Worm (Caenorhabditis elegans) whole organism, L1 larva: Measurements from ENCODE around the gene AH9.4.

Source experiments
- C34B4.2 ChIP-seq: sonication (generic microtip); optimal IDR thresholded peaks from 2 replicates; lab custom pipeline; 2017; ENCODE audit warnings: mild to moderate bottlenecking, missing genetic modification characterization, missing compliant biosample characterization
- F16B12.6 ChIP-seq: fragments of 150-350 bp; optimal IDR thresholded peaks from 2 replicates; lab custom pipeline; 2014; ENCODE audit warnings: missing biosample characterization, missing genetic modification characterization
- Y116A8C.19 ChIP-seq: sonication (generic microtip); optimal IDR thresholded peaks from 2 replicates; lab custom pipeline; 2016; ENCODE audit warnings: missing compliant biosample characterization, missing genetic modification characterization, borderline replicate concordance
- aha-1 ChIP-seq: fragments of 150-350 bp; optimal IDR thresholded peaks from 2 replicates; lab custom pipeline; 2014; ENCODE audit warnings: missing biosample characterization, missing genetic modification characterization
- alr-1 ChIP-seq: fragments of 200-800 bp; sonication (Bioruptor generic); optimal IDR thresholded peaks from 2 replicates; lab custom pipeline; 2018; ENCODE audit warnings: borderline replicate concordance, mild to moderate bottlenecking, missing genetic modification characterization, missing compliant biosample characterization
- aly-2 ChIP-seq: fragments of 150-350 bp; optimal IDR thresholded peaks from 2 replicates; lab custom pipeline; 2014; ENCODE audit warnings: missing biosample characterization, missing genetic modification characterization
- ceh-63 ChIP-seq: fragments of 200-800 bp; sonication (Bioruptor generic); optimal IDR thresholded peaks from 2 replicates; lab custom pipeline; 2018; ENCODE audit warnings: mild to moderate bottlenecking, missing genetic modification characterization, missing compliant biosample characterization
- ceh-8 ChIP-seq: fragments of 200-800 bp; sonication (Bioruptor generic); optimal IDR thresholded peaks from 2 replicates; lab custom pipeline; 2018; ENCODE audit warnings: mild to moderate bottlenecking, missing genetic modification characterization, moderate library complexity, missing compliant biosample characterization
- ceh-90 ChIP-seq: sonication (generic microtip); optimal IDR thresholded peaks from 2 replicates; lab custom pipeline; 2016; ENCODE audit warnings: missing genetic modification characterization, missing compliant biosample characterization
- dpl-1 ChIP-seq, 3 experiments: fragments of 150-350 bp in 2 of 3; sonication (generic microtip) in 1 of 3; optimal IDR thresholded peaks; 2 replicates each; lab custom pipeline; 2014 to 2017; ENCODE audit warnings: missing biosample characterization in 3 of 3, missing genetic modification characterization in 3 of 3, missing genetic modification reagents in 3 of 3
- dsc-1 ChIP-seq: sonication (generic microtip); optimal IDR thresholded peaks from 2 replicates; lab custom pipeline; 2016; ENCODE audit warnings: mild to moderate bottlenecking, missing genetic modification characterization, missing compliant biosample characterization
- efl-1 ChIP-seq, 4 experiments: fragments of 150-350 bp; optimal IDR thresholded peaks in 3 of 4; peaks in 1 of 4; 1 replicate in 1 of 4; 2 replicates in 3 of 4; lab custom pipeline; 2014; ENCODE audit warnings: missing biosample characterization in 2 of 4, missing genetic modification characterization in 2 of 4, missing genetic modification reagents in 2 of 4
- egl-13 ChIP-seq: sonication (generic microtip); optimal IDR thresholded peaks from 2 replicates; lab custom pipeline; 2016; ENCODE audit warnings: missing genotype, missing genetic modification reagents, missing genetic modification characterization, missing compliant biosample characterization
- egl-27 ChIP-seq, 2 experiments: fragments of 150-350 bp in 1 of 2; sonication (generic microtip); optimal IDR thresholded peaks; 3 replicates each; lab custom pipeline; 2017 to 2018; ENCODE audit warnings: missing biosample characterization in 2 of 2, missing genetic modification characterization in 2 of 2, missing genetic modification reagents in 2 of 2
- elt-2 ChIP-seq: sonication (generic microtip); optimal IDR thresholded peaks from 2 replicates; lab custom pipeline; 2016; ENCODE audit warnings: missing genetic modification characterization, mild to moderate bottlenecking, inconsistent platforms, missing compliant biosample characterization, missing genetic modification reagents
- elt-3 ChIP-seq, 6 experiments: fragments of 150-350 bp in 1 of 6; sonication (generic microtip); optimal IDR thresholded peaks; 2 replicates each; lab custom pipeline; 2017 to 2018; ENCODE audit warnings: missing biosample characterization in 6 of 6, missing genetic modification characterization in 6 of 6, inconsistent platforms in 1 of 6
- fkh-10 ChIP-seq: sonication (generic microtip); optimal IDR thresholded peaks from 2 replicates; lab custom pipeline; 2017; ENCODE audit warnings: missing biosample characterization, missing genetic modification reagents, missing genetic modification characterization
- fkh-8 ChIP-seq: sonication (generic microtip); optimal IDR thresholded peaks from 2 replicates; lab custom pipeline; 2016; ENCODE audit warnings: mild to moderate bottlenecking, missing genetic modification characterization, missing compliant biosample characterization
- hpl-2 ChIP-seq: fragments of 150-350 bp; optimal IDR thresholded peaks from 2 replicates; lab custom pipeline; 2014; ENCODE audit warnings: missing biosample characterization, missing genetic modification reagents, missing genetic modification characterization
- isw-1 ChIP-seq: fragments of 200-800 bp; sonication (Bioruptor generic); IDR thresholded peaks from 2 replicates; pipeline ENCODE4 v1.3.6; 2022; ENCODE audit warnings: missing genetic modification characterization, missing compliant biosample characterization
- jun-1 ChIP-seq: fragments of 150-350 bp; optimal IDR thresholded peaks from 2 replicates; lab custom pipeline; 2014; ENCODE audit warnings: missing biosample characterization, missing genetic modification reagents, missing genetic modification characterization
- lin-13 ChIP-seq: fragments of 150-350 bp; optimal IDR thresholded peaks from 2 replicates; lab custom pipeline; 2014; ENCODE audit warnings: missing biosample characterization, missing genetic modification reagents, missing genetic modification characterization
- lin-14 ChIP-seq: fragments of 200-800 bp; sonication (Bioruptor generic); optimal IDR thresholded peaks from 2 replicates; lab custom pipeline; 2018; ENCODE audit warnings: mild to moderate bottlenecking, missing genetic modification characterization, moderate library complexity, missing compliant biosample characterization
- lin-35 ChIP-seq, 2 experiments: fragments of 150-350 bp; optimal IDR thresholded peaks; 2 replicates each; lab custom pipeline; 2014; ENCODE audit warnings: missing biosample characterization in 2 of 2, missing genetic modification characterization in 2 of 2, missing genetic modification reagents in 2 of 2
- lir-3 ChIP-seq: sonication (generic microtip); optimal IDR thresholded peaks from 2 replicates; lab custom pipeline; 2016; ENCODE audit warnings: mild to moderate bottlenecking, missing genetic modification characterization, moderate library complexity, missing compliant biosample characterization; ENCODE audit not compliant: poor library complexity
- lsy-2 ChIP-seq, 2 experiments: fragments of 150-350 bp; optimal IDR thresholded peaks; 2 replicates each; lab custom pipeline; 2014; ENCODE audit warnings: missing biosample characterization in 2 of 2, missing genetic modification characterization in 2 of 2
- mab-9 ChIP-seq: fragments of 200-800 bp; sonication (Bioruptor generic); IDR thresholded peaks from 2 replicates; pipeline ENCODE4 v1.3.6; 2022; ENCODE audit warnings: missing genetic modification reagents, missing genetic modification characterization, missing compliant biosample characterization
- mdl-1 ChIP-seq, 2 experiments: fragments of 150-350 bp; optimal IDR thresholded peaks; 2 replicates each; lab custom pipeline; 2014 to 2017; ENCODE audit warnings: missing biosample characterization in 2 of 2, missing genetic modification characterization in 2 of 2, inconsistent platforms in 1 of 2
- mep-1 ChIP-seq: fragments of 150-350 bp; optimal IDR thresholded peaks from 2 replicates; lab custom pipeline; 2014; ENCODE audit warnings: missing biosample characterization, missing genetic modification characterization
- nhr-11 ChIP-seq: fragments of 150-350 bp; optimal IDR thresholded peaks from 2 replicates; lab custom pipeline; 2014; ENCODE audit warnings: missing biosample characterization, missing genetic modification characterization
- nhr-12 ChIP-seq: sonication (generic microtip); optimal IDR thresholded peaks from 2 replicates; lab custom pipeline; 2017; ENCODE audit warnings: missing biosample characterization, missing genetic modification characterization
- nhr-237 ChIP-seq: fragments of 150-350 bp; optimal IDR thresholded peaks from 2 replicates; lab custom pipeline; 2014; ENCODE audit warnings: missing biosample characterization, missing genetic modification characterization
- nhr-47 ChIP-seq: sonication (generic microtip); optimal IDR thresholded peaks from 2 replicates; lab custom pipeline; 2016; ENCODE audit warnings: mild to moderate bottlenecking, missing genetic modification characterization, moderate library complexity, missing compliant biosample characterization
- nhr-71 ChIP-seq: sonication (generic microtip); optimal IDR thresholded peaks from 2 replicates; lab custom pipeline; 2016; ENCODE audit warnings: mild to moderate bottlenecking, missing genetic modification characterization, moderate library complexity, missing compliant biosample characterization
- nhr-76 ChIP-seq: sonication (generic microtip); optimal IDR thresholded peaks from 2 replicates; lab custom pipeline; 2017; ENCODE audit warnings: missing biosample characterization, missing genetic modification characterization
- nhr-84 ChIP-seq: sonication (generic microtip); optimal IDR thresholded peaks from 2 replicates; lab custom pipeline; 2017; ENCODE audit warnings: missing biosample characterization, missing genetic modification characterization
- nhr-85 ChIP-seq: sonication (generic microtip); peaks from one replicate; lab custom pipeline; 2016; ENCODE audit warnings: missing genetic modification characterization, inconsistent platforms, missing compliant biosample characterization
- nhr-90 ChIP-seq: sonication (generic microtip); optimal IDR thresholded peaks from 2 replicates; lab custom pipeline; 2016; ENCODE audit warnings: mild to moderate bottlenecking, missing genetic modification characterization, missing compliant biosample characterization; ENCODE audit not compliant: poor library complexity
- pag-3 ChIP-seq: sonication (generic microtip); optimal IDR thresholded peaks from 2 replicates; lab custom pipeline; 2017; ENCODE audit warnings: missing genetic modification characterization, mild to moderate bottlenecking, missing compliant biosample characterization, antibody characterized with exemption, borderline replicate concordance; ENCODE audit not compliant: insufficient read depth
- pax-3 ChIP-seq: fragments of 200-800 bp; sonication (Bioruptor generic); optimal IDR thresholded peaks from 2 replicates; lab custom pipeline; 2018; ENCODE audit warnings: mild to moderate bottlenecking, missing genetic modification characterization, moderate library complexity, missing compliant biosample characterization
- pqm-1 ChIP-seq: sonication (generic microtip); optimal IDR thresholded peaks from 3 replicates; lab custom pipeline; 2017; ENCODE audit warnings: missing biosample characterization, missing genetic modification characterization
- skn-1 ChIP-seq: fragments of 150-350 bp; optimal IDR thresholded peaks from 2 replicates; lab custom pipeline; 2014; ENCODE audit warnings: missing biosample characterization, missing genetic modification characterization
- sox-4 ChIP-seq: sonication (generic microtip); optimal IDR thresholded peaks from 2 replicates; lab custom pipeline; 2016; ENCODE audit warnings: missing genetic modification characterization, missing compliant biosample characterization
- sup-37 ChIP-seq: fragments of 200-800 bp; sonication (Bioruptor generic); optimal IDR thresholded peaks from 2 replicates; lab custom pipeline; 2018; ENCODE audit warnings: mild to moderate bottlenecking, missing genetic modification characterization, missing compliant biosample characterization
- tbx-2 ChIP-seq: sonication (generic microtip); optimal IDR thresholded peaks from 2 replicates; lab custom pipeline; 2016; ENCODE audit warnings: missing genetic modification characterization, missing compliant biosample characterization
- unc-130 ChIP-seq: fragments of 150-350 bp; optimal IDR thresholded peaks from 2 replicates; lab custom pipeline; 2017; ENCODE audit warnings: missing biosample characterization, missing genetic modification characterization, inconsistent platforms
- unc-30 ChIP-seq: sonication (generic microtip); optimal IDR thresholded peaks from 2 replicates; lab custom pipeline; 2017; ENCODE audit warnings: missing biosample characterization, missing genetic modification characterization
- unc-62 ChIP-seq: fragments of 150-350 bp; optimal IDR thresholded peaks from 2 replicates; lab custom pipeline; 2014; ENCODE audit warnings: missing biosample characterization, missing genetic modification reagents, missing genetic modification characterization
- unc-98 ChIP-seq: fragments of 200-800 bp; sonication (Bioruptor generic); IDR thresholded peaks from 2 replicates; pipeline ENCODE4 v1.3.6; 2022; ENCODE audit warnings: missing genetic modification characterization, missing compliant biosample characterization
- xbp-1 ChIP-seq: sonication (generic microtip); optimal IDR thresholded peaks from 2 replicates; lab custom pipeline; 2016; ENCODE audit warnings: missing genetic modification characterization, missing compliant biosample characterization
- zag-1 ChIP-seq: fragments of 150-350 bp; optimal IDR thresholded peaks from 2 replicates; lab custom pipeline; 2014; ENCODE audit warnings: missing biosample characterization, missing genetic modification characterization
- zip-4 ChIP-seq: fragments of 200-800 bp; sonication (Bioruptor generic); optimal IDR thresholded peaks from 2 replicates; lab custom pipeline; 2018; ENCODE audit warnings: mild to moderate bottlenecking, missing genetic modification characterization, moderate library complexity, missing compliant biosample characterization

The AH9.4 gene

DNA sequence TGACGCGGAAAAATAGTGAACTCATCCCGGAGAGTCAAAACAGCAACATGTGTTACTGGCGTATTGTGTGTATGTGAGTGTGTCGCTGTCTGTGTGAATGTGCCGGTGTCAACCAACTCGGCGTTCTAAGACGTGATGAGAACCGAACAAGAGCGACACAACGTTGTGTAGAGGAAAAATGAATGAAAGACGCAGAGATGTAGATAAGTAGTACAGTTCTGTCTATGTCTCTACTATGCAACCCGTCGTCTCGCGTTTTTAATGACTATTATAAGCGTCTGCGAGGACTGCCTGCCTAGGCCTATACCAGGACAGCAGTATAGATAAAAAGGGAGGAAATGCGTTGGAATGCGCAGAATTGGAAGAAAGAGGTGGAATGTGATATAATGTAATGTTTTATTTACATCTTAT lies 13.8 kb upstream of the AH9.4 start (continued):
- peak in 1 of 2 experiments; percentile 32 for TF ChIP-seq lin-35 (GFP tag; optimal IDR thresholded peaks at IDR 0.05; lab: Kevin White, UChicago)
- TF ChIP-seq pqm-1 (tag; lab: Kevin White, UChicago) = no peak
- TF ChIP-seq efl-1 (optimal IDR thresholded peaks at IDR 0.05; lab: Kevin White, UChicago) = no peak
- peak in 1 of 2 experiments; percentile 83 for TF ChIP-seq efl-1 (GFP tag; optimal IDR thresholded peaks at IDR 0.05 in 1 of 2; lab: Kevin White, UChicago)
- TF ChIP-seq xbp-1 = no peak
- TF ChIP-seq nhr-11 (tag; lab: Kevin White, UChicago) = no peak
- TF ChIP-seq pag-3 = no peak
- TF ChIP-seq elt-3 (tag; optimal IDR thresholded peaks at IDR 0.05; lab: Kevin White, UChicago) = peak in 1 of 6 experiments; percentile 35
- TF ChIP-seq unc-62 (GFP tag; lab: Kevin White, UChicago) = no peak
- no peak for TF ChIP-seq mab-9 (GFP tag; lab: Robert Waterston, UW)
- no peak for TF ChIP-seq C34B4.2 (tag; lab: Kevin White, UChicago)
- no peak for TF ChIP-seq fkh-10
- no peak for TF ChIP-seq nhr-84 (tag; lab: Kevin White, UChicago)
- TF ChIP-seq nhr-237 (tag; lab: Kevin White, UChicago) = no peak
- peak; percentile 22 for TF ChIP-seq dsc-1 (tag; lab: Kevin White, UChicago)
- no peak for TF ChIP-seq F16B12.6 (tag; lab: Kevin White, UChicago)
- TF ChIP-seq lin-14 (GFP tag; lab: Kevin White, UChicago) = peak; percentile 80
- TF ChIP-seq nhr-85 (tag; lab: Kevin White, UChicago) = peak; percentile 73
- no peak for TF ChIP-seq sox-4
- no peak for TF ChIP-seq pax-3
- TF ChIP-seq fkh-8 (tag; lab: Kevin White, UChicago) = no peak
- TF ChIP-seq mep-1 (tag; lab: Kevin White, UChicago) = peak; percentile 64
- TF ChIP-seq ceh-63 (GFP tag; lab: Kevin White, UChicago) = no peak
- TF ChIP-seq lsy-2 (tag; optimal IDR thresholded peaks at IDR 0.05; lab: Kevin White, UChicago) = peak in 1 of 2 experiments; percentile 35
- TF ChIP-seq dpl-1 (GFP tag; optimal IDR thresholded peaks at IDR 0.05; lab: Kevin White, UChicago) = no peak
- no peak for TF ChIP-seq sup-37
- no peak for TF ChIP-seq lin-13 (GFP tag; lab: Kevin White, UChicago)
- TF ChIP-seq Y116A8C.19 = no peak
- TF ChIP-seq egl-27 (tag; optimal IDR thresholded peaks at IDR 0.05; lab: Kevin White, UChicago) = no peak
- TF ChIP-seq jun-1 (tag; lab: Kevin White, UChicago) = no peak
- no peak for TF ChIP-seq unc-30 (tag; lab: Kevin White, UChicago)
- TF ChIP-seq nhr-71 = peak; percentile 9
- TF ChIP-seq aha-1 (tag; lab: Kevin White, UChicago) = no peak
- no peak for TF ChIP-seq zag-1
- TF ChIP-seq zip-4 (GFP tag; lab: Kevin White, UChicago) = no peak
- no peak for TF ChIP-seq nhr-47 (tag; lab: Kevin White, UChicago)
- TF ChIP-seq aly-2 (tag; lab: Kevin White, UChicago) = no peak
- no peak for TF ChIP-seq unc-130 (tag; lab: Kevin White, UChicago)
- no peak for TF ChIP-seq alr-1
- TF ChIP-seq nhr-76 = no peak
- no peak for TF ChIP-seq lir-3 (tag; lab: Kevin White, UChicago)
- peak; percentile 43 for TF ChIP-seq skn-1 (tag; lab: Kevin White, UChicago)
- TF ChIP-seq mdl-1 (tag; optimal IDR thresholded peaks at IDR 0.05; lab: Kevin White, UChicago) = no peak
- TF ChIP-seq hpl-2 (GFP tag; lab: Kevin White, UChicago) = no peak
- no peak for TF ChIP-seq nhr-90
- peak; percentile 27 for TF ChIP-seq elt-2 (tag; lab: Kevin White, UChicago)
- TF ChIP-seq nhr-12 (tag; lab: Kevin White, UChicago) = no peak
- no peak for TF ChIP-seq ceh-8
- no peak for TF ChIP-seq isw-1 (GFP tag; lab: Robert Waterston, UW)
- TF ChIP-seq egl-13 (tag; lab: Kevin White, UChicago) = no peak
- no peak for TF ChIP-seq unc-98 (GFP tag; lab: Robert Waterston, UW)
- no peak for TF ChIP-seq tbx-2 (tag; lab: Kevin White, UChicago)
- no peak for TF ChIP-seq ceh-90 (tag; lab: Kevin White, UChicago)
